Worm (Caenorhabditis elegans): Measurements from ENCODE around the gene epic-2.

Gene epic-2

ce11 chrIV:1768288-1768687 is 47.7 kb downstream of the epic-2 start, which contains the start of gene col-108:
TSS of gene col-108 (plus strand) at chrIV:1768588.
- no peak for TF ChIP-seq mep-1 (tag; optimal IDR thresholded peaks at IDR 0.05)
- no peak for TF ChIP-seq dmd-8 (GFP tag; IDR thresholded peaks at IDR 0.05)
- TF ChIP-seq zip-2 (tag; optimal IDR thresholded peaks at IDR 0.05) = no peak
- no peak for TF ChIP-seq nhr-111 (GFP tag; optimal IDR thresholded peaks at IDR 0.05)
- no peak for TF ChIP-seq nhr-102 (tag; optimal IDR thresholded peaks at IDR 0.05)
- no peak for TF ChIP-seq saeg-2 (GFP tag; IDR thresholded peaks at IDR 0.05)
- TF ChIP-seq dmd-6 (GFP tag; IDR thresholded peaks at IDR 0.05) = no peak
- no peak for TF ChIP-seq madf-5 (GFP tag; IDR thresholded peaks at IDR 0.05)
- TF ChIP-seq Y48G9A.11 (GFP tag; IDR thresholded peaks at IDR 0.05) = no peak
- no peak for TF ChIP-seq aly-2 (tag; optimal IDR thresholded peaks at IDR 0.05)
- TF ChIP-seq skn-1 (tag; optimal IDR thresholded peaks at IDR 0.05) = no peak
- no peak for TF ChIP-seq vab-7 (GFP tag; IDR thresholded peaks at IDR 0.05)
- no peak for TF ChIP-seq ztf-7 (tag; optimal IDR thresholded peaks at IDR 0.05)
- no peak for TF ChIP-seq D1046.2 (GFP tag; IDR thresholded peaks at IDR 0.05)
- TF ChIP-seq aha-1 (tag) = no peak
- TF ChIP-seq hmg-1.1 (GFP tag; IDR thresholded peaks at IDR 0.05) = no peak
- TF ChIP-seq ceh-20 (GFP tag; IDR thresholded peaks at IDR 0.05) = no peak

ce11 chrIV:1769074-1769473 is 48.5 kb downstream of the epic-2 start:
- peak; percentile 98 for TF ChIP-seq set-16 (GFP tag; IDR thresholded peaks at IDR 0.05)
- peak; percentile 19 for TF ChIP-seq aha-1 (tag)
- no peak for TF ChIP-seq nhr-102 (tag; optimal IDR thresholded peaks at IDR 0.05)
- peak; percentile 20; the same call in 1 of the 2 replicates for TF ChIP-seq pha-4 (GFP tag; IDR thresholded peaks at IDR 0.05)
- no peak for TF ChIP-seq pha-4 (tag; optimal IDR thresholded peaks at IDR 0.05)
- 0 out of 4 replicates have a peak, but pooled peaks of 1 of the 2 experiments have one; percentile 11 for TF ChIP-seq madf-5 (GFP tag; IDR thresholded peaks at IDR 0.05)
- no peak for TF ChIP-seq nhr-10 (tag; optimal IDR thresholded peaks at IDR 0.05)
- TF ChIP-seq egl-43 (GFP tag; IDR thresholded peaks at IDR 0.05) = peak; percentile 50; the same call in 1 of the 2 replicates
- TF ChIP-seq spr-3 (GFP tag; optimal IDR thresholded peaks at IDR 0.05) = peak; percentile 10

ce11 chrIV:1771843-1772242 is 51.3 kb downstream of the epic-2 start, which contains the start of gene Y41D4A.1:
TSS of gene Y41D4A.1 (plus strand) at chrIV:1772143.
- no peak for TF ChIP-seq lir-3 (tag; optimal IDR thresholded peaks at IDR 0.05)
- no peak for TF ChIP-seq F49E8.2 (tag; optimal IDR thresholded peaks at IDR 0.05; ENCODE audit: borderline replicate concordance)
- no peak for TF ChIP-seq vab-7 (GFP tag; IDR thresholded peaks at IDR 0.05)
- TF ChIP-seq mdt-29 (GFP tag; IDR thresholded peaks at IDR 0.05) = no peak
- no peak for TF ChIP-seq nhr-42 (GFP tag; IDR thresholded peaks at IDR 0.05)
- no peak for TF ChIP-seq ZK546.5 (tag; optimal IDR thresholded peaks at IDR 0.05)
- no peak for TF ChIP-seq spr-3 (GFP tag; optimal IDR thresholded peaks at IDR 0.05)
- TF ChIP-seq attf-4 (tag; optimal IDR thresholded peaks at IDR 0.05) = no peak
- no peak for TF ChIP-seq mep-1 (tag; optimal IDR thresholded peaks at IDR 0.05)
- TF ChIP-seq rbr-2 (tag; optimal IDR thresholded peaks at IDR 0.05) = no peak
- no peak for TF ChIP-seq lsy-2 (tag; optimal IDR thresholded peaks at IDR 0.05)
- no peak for TF ChIP-seq ceh-32 (tag; optimal IDR thresholded peaks at IDR 0.05; ENCODE audit: poor library complexity)
- TF ChIP-seq egl-27 (tag; optimal IDR thresholded peaks at IDR 0.05) = no peak

All from whole organism, L4 larva.